Worm (Caenorhabditis elegans): Measurements from ENCODE around the gene pezo-1.

DNA sequence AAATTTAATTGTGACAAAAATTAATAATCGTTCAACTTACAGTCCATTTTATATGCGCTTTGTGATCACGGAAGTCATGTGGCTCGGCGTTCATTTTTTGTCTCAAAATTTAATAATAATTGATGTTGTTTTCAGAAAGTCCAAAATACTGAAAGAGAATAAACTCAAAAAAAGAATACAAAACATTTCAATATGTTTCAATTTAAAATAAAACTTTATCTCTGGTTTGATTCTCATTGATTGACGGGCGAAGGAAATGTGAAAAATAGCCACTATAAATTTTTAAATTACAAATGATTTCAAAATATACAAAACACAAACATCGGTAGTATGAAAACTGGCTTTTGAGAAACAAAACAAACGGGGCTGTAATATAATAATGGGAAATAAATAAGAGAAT is 27.1 kb downstream of the pezo-1 start, which contains the start of gene T20D3.6:
- no peak for TF ChIP-seq ama-1 (optimal IDR thresholded peaks at IDR 0.05)
- TF ChIP-seq aly-1 (tag; optimal IDR thresholded peaks at IDR 0.05), result no peak
- TF ChIP-seq B0310.2 (tag; optimal IDR thresholded peaks at IDR 0.05), result no peak
- no peak for TF ChIP-seq sea-1 (GFP tag; conservative IDR thresholded peaks at IDR 0.05)
- TF ChIP-seq tra-4 (tag; optimal IDR thresholded peaks at IDR 0.05), result no peak
